Fruit fly (Drosophila melanogaster) Kc167 (cell line): ENCODE data around the gene SdicB.

Source experiments
- Myc ChIP-seq: fragments of >200 bp; optimal IDR thresholded peaks from 2 replicates; lab custom pipeline; 2017; ENCODE audit warnings: missing external identifiers
- Sin3A ChIP-seq: fragments of >200 bp; optimal IDR thresholded peaks from 2 replicates; lab custom pipeline; 2018; ENCODE audit warnings: missing external identifiers
- h ChIP-seq: fragments of >200 bp; optimal IDR thresholded peaks from 3 replicates; lab custom pipeline; 2018; ENCODE audit warnings: missing external identifiers
- insv ChIP-seq: fragments of >200 bp; optimal IDR thresholded peaks from 3 replicates; lab custom pipeline; 2018; ENCODE audit warnings: missing external identifiers
- psq ChIP-seq: fragments of >200 bp; optimal IDR thresholded peaks from 2 replicates; lab custom pipeline; 2017; ENCODE audit warnings: missing external identifiers
- ttk ChIP-seq: sonication (Bioruptor generic); optimal IDR thresholded peaks from 2 replicates; lab custom pipeline; 2017; ENCODE audit warnings: missing external identifiers

SdicB gene

DNA sequence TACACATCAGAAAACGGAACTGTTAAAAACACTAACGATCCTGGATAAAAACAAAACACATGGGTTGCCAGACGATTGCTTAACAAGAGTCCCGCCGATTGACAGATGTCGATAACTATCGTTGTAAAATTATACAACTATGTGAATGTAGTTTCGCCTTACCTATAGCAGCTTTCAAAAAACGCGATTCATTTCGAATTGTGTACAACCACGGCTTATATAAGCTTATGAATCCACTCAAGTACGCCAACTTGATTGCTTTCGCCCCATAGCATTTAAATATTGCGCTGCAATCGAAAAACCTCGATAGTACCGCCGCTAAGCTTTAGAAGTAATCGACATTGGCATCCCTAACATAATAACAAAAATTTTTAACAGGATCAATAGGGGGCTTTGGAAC, 39.5 kb downstream of the SdicB start, which contains the start of the genes CG9581 and CG9578:
CG9581 (minus strand) TSS at position 84 of the 400 bp plus-strand sequence.
CG9578 (plus strand) TSS at position 325 of the 400 bp plus-strand sequence.
- TF ChIP-seq h (lab: Kevin White, UChicago): no peak
- TF ChIP-seq Sin3A (lab: Kevin White, UChicago): no peak
- TF ChIP-seq insv (lab: Kevin White, UChicago): no peak
- no peak for TF ChIP-seq ttk (lab: Kevin White, UChicago)
- TF ChIP-seq Myc (lab: Kevin White, UChicago): no peak
- TF ChIP-seq psq (lab: Kevin White, UChicago): no peak

DNA sequence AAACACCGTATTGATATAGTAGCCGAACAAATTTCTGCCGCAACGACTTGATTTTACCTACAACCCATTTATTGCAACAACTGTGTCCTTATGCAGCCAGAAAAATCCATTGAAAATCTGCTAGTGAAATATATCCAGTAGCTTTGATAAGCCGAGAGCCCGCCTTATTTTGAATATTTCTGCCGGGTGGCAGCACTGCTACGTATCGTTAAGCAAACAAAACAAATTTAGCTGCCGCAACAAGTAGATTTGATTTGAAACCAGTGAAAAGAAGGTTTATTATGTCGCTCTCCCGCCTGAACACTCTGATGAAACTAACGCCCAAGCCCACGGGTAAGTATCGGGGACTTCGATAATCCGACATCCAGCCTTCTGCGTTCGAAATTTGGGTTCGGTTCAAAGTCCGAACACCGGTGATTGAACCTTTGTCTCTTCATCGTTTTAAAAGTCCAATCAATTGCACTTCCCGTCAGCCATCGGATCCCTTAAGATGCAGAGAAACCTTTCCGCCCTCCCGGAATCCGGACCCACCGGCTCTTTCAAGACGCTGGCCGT, 42.8 kb downstream of the SdicB start, which contains the start of gene CG9577:
CG9577 (plus strand) TSS at position 190 of the 555 bp plus-strand sequence.
- TF ChIP-seq Sin3A (lab: Kevin White, UChicago) (no peak), insv (lab: Kevin White, UChicago) (no peak), Myc (lab: Kevin White, UChicago) (no peak), h (lab: Kevin White, UChicago) (no peak), psq (lab: Kevin White, UChicago) (no peak), ttk (lab: Kevin White, UChicago) (no peak)

DNA sequence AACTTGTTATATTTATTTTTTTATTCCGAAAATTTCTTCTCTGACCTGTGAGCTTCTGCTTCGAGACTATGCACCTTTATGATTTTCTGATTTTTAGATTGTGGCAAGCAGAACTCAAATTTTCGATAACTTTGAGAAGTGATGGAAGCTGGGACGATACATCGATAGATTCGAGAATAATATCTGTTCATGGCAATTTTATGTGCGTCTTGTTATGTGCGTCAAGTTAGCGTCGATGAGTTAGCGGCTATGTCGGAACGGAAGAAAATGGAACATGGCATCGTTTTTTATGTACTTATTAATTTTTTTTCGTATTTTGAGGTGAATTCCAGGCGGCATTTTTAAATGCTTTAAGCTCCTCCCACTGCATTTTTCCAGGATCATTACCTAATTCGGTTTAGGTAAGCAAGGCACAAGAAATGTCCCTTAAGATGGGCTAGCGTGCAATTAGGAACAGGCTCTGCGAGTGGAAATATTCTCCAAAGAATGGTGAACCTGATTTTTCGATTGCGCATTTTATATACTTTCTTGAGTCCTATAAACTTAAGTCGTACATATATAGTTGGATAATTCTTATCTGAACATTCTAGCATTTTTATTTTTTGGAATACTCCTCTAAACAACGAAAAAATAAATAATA, 43.5 kb downstream of the SdicB start, which contains the start of gene Phf7:
Phf7 (minus strand) TSS at position 58 of the 640 bp plus-strand sequence.
- TF ChIP-seq insv (lab: Kevin White, UChicago): no peak
- no peak for TF ChIP-seq ttk (lab: Kevin White, UChicago)
- no peak for TF ChIP-seq Sin3A (lab: Kevin White, UChicago)
- no peak for TF ChIP-seq h (lab: Kevin White, UChicago)
- no peak for TF ChIP-seq psq (lab: Kevin White, UChicago)
- TF ChIP-seq Myc (lab: Kevin White, UChicago): no peak

DNA sequence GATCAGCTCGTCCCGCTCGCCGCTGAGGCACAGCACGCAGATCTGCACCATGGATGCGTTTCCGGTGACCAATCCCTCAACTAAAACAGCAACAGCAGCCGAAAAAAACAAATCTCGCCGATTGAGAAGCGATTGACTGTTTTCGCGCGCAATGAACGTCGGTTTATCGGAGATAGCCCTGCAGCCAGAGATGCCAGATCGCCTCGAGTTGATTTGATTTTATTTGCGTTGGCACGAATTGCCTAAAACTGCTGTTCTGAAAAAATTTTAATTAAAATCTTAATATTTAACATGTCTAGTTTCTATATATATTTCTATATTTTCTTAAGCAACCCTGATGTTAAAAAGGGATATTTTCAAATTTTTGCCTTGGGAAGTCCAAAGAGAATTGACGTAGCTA, 46.8 kb downstream of the SdicB start:
- TF ChIP-seq psq (lab: Kevin White, UChicago): no peak
- no peak for TF ChIP-seq h (lab: Kevin White, UChicago)
- TF ChIP-seq Myc (lab: Kevin White, UChicago): no peak

DNA sequence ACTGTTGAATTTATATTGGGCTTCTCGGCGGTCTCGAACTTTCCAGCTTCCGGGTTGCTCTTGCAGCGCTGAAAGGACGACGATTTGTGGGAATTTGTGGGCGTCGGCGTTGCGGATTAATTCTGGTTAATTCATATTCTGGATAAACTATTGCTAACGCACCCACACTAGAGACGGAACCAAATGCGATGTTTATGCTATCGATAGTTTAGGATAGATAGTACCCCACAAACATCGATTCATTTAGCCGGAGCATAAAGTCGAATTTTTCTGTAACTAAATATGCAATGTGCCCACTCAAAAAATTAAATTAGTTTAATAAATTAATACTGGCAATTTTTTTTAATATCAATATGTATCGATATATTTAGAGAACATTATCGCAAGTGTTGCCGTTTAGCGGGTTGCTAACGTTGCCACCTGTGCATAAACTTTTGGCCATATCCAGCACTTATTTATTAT, 49.7 kb downstream of the SdicB start, which contains the start of gene Rab35:
Rab35 (minus strand) TSS at position 194 of the 462 bp plus-strand sequence.
- TF ChIP-seq Sin3A (lab: Kevin White, UChicago) (no peak), Myc (lab: Kevin White, UChicago) (no peak), insv (lab: Kevin White, UChicago) (no peak), psq (lab: Kevin White, UChicago) (no peak), ttk (lab: Kevin White, UChicago) (no peak), h (lab: Kevin White, UChicago) (no peak)

DNA sequence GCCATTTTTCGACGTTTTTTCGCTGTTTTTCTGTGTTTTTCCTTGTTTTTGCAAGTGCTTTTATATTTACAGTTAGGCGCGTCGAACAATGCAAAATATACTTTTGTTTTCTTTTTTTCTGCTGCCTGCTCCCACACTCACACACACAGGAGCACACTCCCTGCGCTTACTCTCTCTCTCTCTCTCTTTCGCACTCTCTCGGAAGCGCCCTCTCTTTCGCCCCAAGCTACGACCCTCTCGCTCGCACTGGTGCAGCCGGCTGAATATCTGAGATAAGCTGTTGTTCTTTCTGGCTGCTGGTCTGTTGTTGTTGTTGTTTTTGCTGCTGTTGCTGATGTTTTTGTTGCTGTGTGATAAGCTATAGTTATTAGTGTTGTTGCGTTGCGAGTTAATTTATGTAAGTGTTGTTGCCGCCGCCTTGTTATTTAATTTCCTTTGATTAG, 50.4 kb downstream of the SdicB start:
- TF ChIP-seq h (lab: Kevin White, UChicago): no peak
- TF ChIP-seq psq (lab: Kevin White, UChicago): no peak
- no peak for TF ChIP-seq insv (lab: Kevin White, UChicago)
- TF ChIP-seq Myc (lab: Kevin White, UChicago): no peak
- TF ChIP-seq ttk (lab: Kevin White, UChicago): no peak
- no peak for TF ChIP-seq Sin3A (lab: Kevin White, UChicago)

DNA sequence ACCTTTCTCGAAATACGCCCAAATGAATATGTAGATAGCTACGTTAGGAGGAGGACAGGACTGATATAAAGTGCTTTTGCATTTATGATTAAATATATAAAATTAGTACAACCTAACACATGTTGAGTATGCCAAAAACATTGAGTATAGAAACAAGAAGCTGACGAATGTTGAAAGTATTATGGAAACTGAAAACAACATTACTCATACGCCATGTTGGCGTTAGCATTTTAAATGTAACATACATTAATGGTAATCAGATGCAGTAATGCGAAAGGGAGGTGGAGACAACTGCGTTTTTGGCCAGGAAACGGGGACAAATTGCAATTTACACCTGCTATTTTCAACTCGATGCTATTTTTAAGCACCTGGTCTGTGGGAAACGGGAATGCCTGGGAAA, 50.9 kb downstream of the SdicB start:
- TF ChIP-seq ttk (lab: Kevin White, UChicago) (no peak), h (lab: Kevin White, UChicago) (no peak), Sin3A (lab: Kevin White, UChicago) (no peak), Myc (lab: Kevin White, UChicago) (no peak), psq (lab: Kevin White, UChicago) (no peak), insv (lab: Kevin White, UChicago) (no peak)

DNA sequence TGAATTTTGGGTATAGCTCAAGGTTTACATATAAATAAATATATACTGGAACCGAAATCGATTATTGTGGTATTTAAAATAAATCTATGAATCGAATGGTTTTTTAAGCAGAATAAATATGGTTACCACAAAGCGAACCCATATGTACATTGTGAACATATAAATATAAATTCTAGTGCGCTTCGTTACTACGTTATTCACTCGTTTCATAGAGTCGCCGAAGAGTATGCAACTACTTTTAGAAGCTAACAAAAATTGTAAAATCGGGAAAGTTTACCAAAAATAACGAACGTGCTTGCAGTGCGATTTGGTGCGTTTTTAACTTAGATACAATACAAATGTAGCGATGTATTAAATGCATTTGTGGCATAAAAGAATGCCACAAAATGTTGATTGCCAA, 53.5 kb downstream of the SdicB start:
- TF ChIP-seq Sin3A (lab: Kevin White, UChicago) (no peak), insv (lab: Kevin White, UChicago) (no peak), h (lab: Kevin White, UChicago) (no peak), psq (lab: Kevin White, UChicago) (no peak), ttk (lab: Kevin White, UChicago) (no peak), Myc (lab: Kevin White, UChicago) (no peak)
